Fruit fly (Drosophila melanogaster) whole organism, embryonic: ENCODE measurements around the gene Tcs6.

Experiments used
- Atf6 ChIP-seq: fragments of 200-800 bp; sonication (Bioruptor generic); IDR thresholded peaks from 2 replicates; pipeline ENCODE4 v1.3.6; 2022; ENCODE audit warnings: missing biosample characterization, missing genetic modification characterization
- B-H1 ChIP-seq: fragments of 200-800 bp; sonication (Bioruptor generic); IDR thresholded peaks from 3 replicates; pipeline ENCODE4 v1.3.6; 2022; ENCODE audit warnings: missing biosample characterization, missing genetic modification characterization
- CG11093 ChIP-seq: fragments of 200-800 bp; sonication (Bioruptor generic); IDR thresholded peaks from 3 replicates; pipeline ENCODE4 v1.3.6; 2022; ENCODE audit warnings: missing biosample characterization, missing genetic modification characterization
- CG11696 ChIP-seq: fragments of 200-800 bp; sonication (Bioruptor generic); IDR thresholded peaks from 2 replicates; pipeline ENCODE4 v1.3.6; 2022; ENCODE audit warnings: missing biosample characterization, missing genetic modification characterization
- CG12236 ChIP-seq: fragments of 200-800 bp; sonication (Bioruptor generic); optimal IDR thresholded peaks from 2 replicates; lab custom pipeline; 2016; ENCODE audit warnings: missing biosample characterization, missing genetic modification characterization
- CG14014 ChIP-seq: fragments of 200-800 bp; sonication (Bioruptor generic); IDR thresholded peaks from 2 replicates; pipeline ENCODE4 v1.3.6; 2022; ENCODE audit warnings: missing biosample characterization, missing genetic modification characterization
- CG14050 ChIP-seq: fragments of 200-800 bp; sonication (Bioruptor generic); IDR thresholded peaks from 3 replicates; pipeline ENCODE4 v1.3.6; 2022; ENCODE audit warnings: missing biosample characterization, missing genetic modification characterization
- CG1529 ChIP-seq: fragments of 200-800 bp; sonication (Bioruptor generic); optimal IDR thresholded peaks from 3 replicates; lab custom pipeline; 2018; ENCODE audit warnings: missing biosample characterization, missing genetic modification characterization
- CG1647 ChIP-seq: fragments of 200-800 bp; sonication (Bioruptor generic); optimal IDR thresholded peaks from 3 replicates; lab custom pipeline; 2016; ENCODE audit warnings: missing biosample characterization, missing genetic modification characterization
- CG17802 ChIP-seq: fragments of 200-800 bp; sonication (Bioruptor generic); optimal IDR thresholded peaks from 2 replicates; lab custom pipeline; 2018; ENCODE audit warnings: missing biosample characterization, mild to moderate bottlenecking, missing genetic modification characterization, moderate library complexity
- CG2120 ChIP-seq: fragments of 200-800 bp; sonication (Bioruptor generic); optimal IDR thresholded peaks from 3 replicates; lab custom pipeline; 2016; ENCODE audit warnings: missing biosample characterization, missing genetic modification characterization
- CG30020 ChIP-seq: fragments of 200-800 bp; optimal IDR thresholded peaks from 2 replicates; lab custom pipeline; 2019; ENCODE audit warnings: missing biosample characterization, mild to moderate bottlenecking, missing genetic modification characterization, moderate library complexity
- CG31224 ChIP-seq: fragments of 200-800 bp; sonication (Bioruptor generic); IDR thresholded peaks from 2 replicates; pipeline ENCODE4 v1.3.6; 2022; ENCODE audit warnings: missing biosample characterization, missing genetic modification characterization
- CG3847 ChIP-seq: fragments of 200-800 bp; sonication (Bioruptor generic); IDR thresholded peaks from 2 replicates; pipeline ENCODE4 v1.3.6; 2022; ENCODE audit warnings: missing biosample characterization, missing genetic modification characterization
- CG7372 ChIP-seq: fragments of 200-800 bp; sonication (Bioruptor generic); IDR thresholded peaks from 2 replicates; pipeline ENCODE4 v1.3.6; 2022; ENCODE audit warnings: missing biosample characterization, missing genetic modification characterization
- CG8290 ChIP-seq, 3 experiments: fragments of 200-800 bp; sonication (Bioruptor generic); optimal IDR thresholded peaks; 2 replicates each; lab custom pipeline; 2016 to 2019; ENCODE audit warnings: missing biosample characterization in 3 of 3, missing genetic modification characterization in 3 of 3, mild to moderate bottlenecking in 2 of 3, moderate library complexity in 1 of 3
- CG8765 ChIP-seq: fragments of 200-800 bp; sonication (Bioruptor generic); IDR thresholded peaks from 2 replicates; pipeline ENCODE4 v1.3.6; 2022; ENCODE audit warnings: missing biosample characterization, missing genetic modification characterization
- CG9727 ChIP-seq: fragments of 200-800 bp; sonication (Bioruptor generic); optimal IDR thresholded peaks from 3 replicates; lab custom pipeline; 2017; ENCODE audit warnings: missing biosample characterization, mild to moderate bottlenecking, missing genetic modification characterization
- CG9797 ChIP-seq: fragments of 200-800 bp; sonication (Bioruptor generic); optimal IDR thresholded peaks from 3 replicates; lab custom pipeline; 2018; ENCODE audit warnings: missing biosample characterization, mild to moderate bottlenecking, missing genetic modification characterization
- Dref ChIP-seq: fragments of 200-800 bp; sonication (Bioruptor generic); IDR thresholded peaks from 2 replicates; pipeline ENCODE4 v1.3.6; 2022; ENCODE audit warnings: missing biosample characterization, missing genetic modification characterization
- Hr78 ChIP-seq, 2 experiments: fragments of 200-800 bp in 1 of 2; fragments of >200 bp in 1 of 2; sonication (Bioruptor generic) in 1 of 2; optimal IDR thresholded peaks; 2 replicates each; lab custom pipeline; 2017 to 2019; ENCODE audit warnings: missing biosample characterization in 2 of 2, missing genetic modification characterization in 2 of 2, mild to moderate bottlenecking in 1 of 2, moderate library complexity in 1 of 2
- Lpt ChIP-seq: fragments of >200 bp; optimal IDR thresholded peaks from 2 replicates; lab custom pipeline; 2018; ENCODE audit warnings: missing biosample characterization, missing genetic modification characterization
- Mes4 ChIP-seq: fragments of 200-800 bp; sonication (Bioruptor generic); optimal IDR thresholded peaks from 2 replicates; lab custom pipeline; 2016; ENCODE audit warnings: missing biosample characterization, missing genetic modification characterization
- NC2α ChIP-seq: fragments of 200-800 bp; sonication (Bioruptor generic); optimal IDR thresholded peaks from 2 replicates; lab custom pipeline; 2016; ENCODE audit warnings: missing biosample characterization, missing genetic modification characterization
- NFAT ChIP-seq: fragments of 200-800 bp; sonication (Bioruptor generic); IDR thresholded peaks from 2 replicates; pipeline ENCODE4 v1.3.6; 2022; ENCODE audit warnings: missing biosample characterization, missing genetic modification characterization
- Ptx1 ChIP-seq: fragments of 200-800 bp; sonication (Bioruptor generic); IDR thresholded peaks from 2 replicates; pipeline ENCODE4 v1.3.6; 2022; ENCODE audit warnings: missing biosample characterization, missing genetic modification characterization
- Six4 ChIP-seq: fragments of 200-800 bp; sonication (Bioruptor generic); optimal IDR thresholded peaks from 2 replicates; lab custom pipeline; 2016; ENCODE audit warnings: missing biosample characterization, missing genetic modification characterization
- crol ChIP-seq: fragments of 200-800 bp; sonication (Bioruptor generic); IDR thresholded peaks from 2 replicates; pipeline ENCODE4 v1.3.6; 2022; ENCODE audit warnings: missing biosample characterization, missing genetic modification characterization
- da ChIP-seq: fragments of 200-800 bp; sonication (Bioruptor generic); optimal IDR thresholded peaks from 2 replicates; lab custom pipeline; 2016; ENCODE audit warnings: missing biosample characterization, missing genetic modification characterization
- dati ChIP-seq: fragments of 200-800 bp; sonication (Bioruptor generic); IDR thresholded peaks from 2 replicates; pipeline ENCODE4 v1.3.6; 2022; ENCODE audit warnings: missing biosample characterization, missing genetic modification characterization
- dimm ChIP-seq: fragments of 200-800 bp; sonication (Bioruptor generic); IDR thresholded peaks from 2 replicates; pipeline ENCODE4 v1.3.6; 2022; ENCODE audit warnings: missing biosample characterization, missing genetic modification characterization
- dysf ChIP-seq: fragments of 200-800 bp; sonication (Bioruptor generic); IDR thresholded peaks from 3 replicates; pipeline ENCODE4 v1.3.6; 2022; ENCODE audit warnings: missing biosample characterization, missing genetic modification characterization
- fu2 ChIP-seq: fragments of 200-800 bp; sonication (Bioruptor generic); optimal IDR thresholded peaks from 2 replicates; lab custom pipeline; 2016; ENCODE audit warnings: missing biosample characterization, missing genetic modification characterization
- gem ChIP-seq: fragments of 200-800 bp; sonication (Bioruptor generic); optimal IDR thresholded peaks from 2 replicates; lab custom pipeline; 2019; ENCODE audit warnings: missing biosample characterization, mild to moderate bottlenecking, missing genetic modification characterization, moderate library complexity
- hbn ChIP-seq: fragments of 200-800 bp; sonication (Bioruptor generic); IDR thresholded peaks from 2 replicates; pipeline ENCODE4 v1.3.6; 2022; ENCODE audit warnings: missing biosample characterization, missing genetic modification characterization; ENCODE audit not compliant: partially characterized antibody
- her ChIP-seq: fragments of 200-800 bp; sonication (Bioruptor generic); optimal IDR thresholded peaks from 2 replicates; lab custom pipeline; 2016; ENCODE audit warnings: missing biosample characterization, missing genetic modification characterization
- knrl ChIP-seq: fragments of 200-800 bp; sonication (Bioruptor generic); IDR thresholded peaks from 3 replicates; pipeline ENCODE4 v1.3.6; 2022; ENCODE audit warnings: missing biosample characterization, missing genetic modification characterization; ENCODE audit not compliant: partially characterized antibody
- lmd ChIP-seq: fragments of 200-800 bp; sonication (Bioruptor generic); IDR thresholded peaks from 2 replicates; pipeline ENCODE4 v1.3.6; 2022; ENCODE audit warnings: missing biosample characterization, missing genetic modification characterization
- nerfin-2 ChIP-seq: fragments of 200-800 bp; sonication (Bioruptor generic); IDR thresholded peaks from 2 replicates; pipeline ENCODE4 v1.3.6; 2022; ENCODE audit warnings: missing biosample characterization, missing genetic modification characterization; ENCODE audit not compliant: partially characterized antibody
- nom ChIP-seq: fragments of 200-800 bp; sonication (Bioruptor generic); optimal IDR thresholded peaks from 2 replicates; lab custom pipeline; 2017; ENCODE audit warnings: missing biosample characterization, missing genetic modification characterization, mild to moderate bottlenecking, moderate library complexity, missing genetic modification reagents
- onecut ChIP-seq: fragments of 200-800 bp; sonication (Bioruptor generic); IDR thresholded peaks from 2 replicates; pipeline ENCODE4 v1.3.6; 2022; ENCODE audit warnings: missing biosample characterization, missing genetic modification characterization
- scrt ChIP-seq: fragments of 200-800 bp; sonication (Bioruptor generic); optimal IDR thresholded peaks from 2 replicates; lab custom pipeline; 2018; ENCODE audit warnings: missing biosample characterization, mild to moderate bottlenecking, missing genetic modification characterization, moderate library complexity
- sens-2 ChIP-seq: fragments of 200-800 bp; sonication (Bioruptor generic); IDR thresholded peaks from 2 replicates; pipeline ENCODE4 v1.3.6; 2022; ENCODE audit warnings: missing biosample characterization, missing genetic modification characterization
- sima ChIP-seq: fragments of 200-800 bp; sonication (Bioruptor generic); optimal IDR thresholded peaks from 2 replicates; lab custom pipeline; 2016; ENCODE audit warnings: missing biosample characterization, missing genetic modification characterization
- so ChIP-seq: fragments of 200-800 bp; sonication (Bioruptor generic); IDR thresholded peaks from 3 replicates; pipeline ENCODE4 v1.3.6; 2022; ENCODE audit warnings: missing biosample characterization, missing genetic modification characterization
- tin ChIP-seq: fragments of 200-800 bp; sonication (Bioruptor generic); optimal IDR thresholded peaks from 3 replicates; lab custom pipeline; 2016; ENCODE audit warnings: missing biosample characterization, missing genetic modification characterization
- wek ChIP-seq: fragments of 200-800 bp; sonication (Bioruptor generic); optimal IDR thresholded peaks from 3 replicates; lab custom pipeline; 2018; ENCODE audit warnings: missing biosample characterization, mild to moderate bottlenecking, missing genetic modification characterization, moderate library complexity
- zf30C ChIP-seq: fragments of 200-800 bp; sonication (Bioruptor generic); optimal IDR thresholded peaks from 3 replicates; lab custom pipeline; 2018; ENCODE audit warnings: missing biosample characterization, mild to moderate bottlenecking, missing genetic modification characterization

Gene Tcs6

DNA sequence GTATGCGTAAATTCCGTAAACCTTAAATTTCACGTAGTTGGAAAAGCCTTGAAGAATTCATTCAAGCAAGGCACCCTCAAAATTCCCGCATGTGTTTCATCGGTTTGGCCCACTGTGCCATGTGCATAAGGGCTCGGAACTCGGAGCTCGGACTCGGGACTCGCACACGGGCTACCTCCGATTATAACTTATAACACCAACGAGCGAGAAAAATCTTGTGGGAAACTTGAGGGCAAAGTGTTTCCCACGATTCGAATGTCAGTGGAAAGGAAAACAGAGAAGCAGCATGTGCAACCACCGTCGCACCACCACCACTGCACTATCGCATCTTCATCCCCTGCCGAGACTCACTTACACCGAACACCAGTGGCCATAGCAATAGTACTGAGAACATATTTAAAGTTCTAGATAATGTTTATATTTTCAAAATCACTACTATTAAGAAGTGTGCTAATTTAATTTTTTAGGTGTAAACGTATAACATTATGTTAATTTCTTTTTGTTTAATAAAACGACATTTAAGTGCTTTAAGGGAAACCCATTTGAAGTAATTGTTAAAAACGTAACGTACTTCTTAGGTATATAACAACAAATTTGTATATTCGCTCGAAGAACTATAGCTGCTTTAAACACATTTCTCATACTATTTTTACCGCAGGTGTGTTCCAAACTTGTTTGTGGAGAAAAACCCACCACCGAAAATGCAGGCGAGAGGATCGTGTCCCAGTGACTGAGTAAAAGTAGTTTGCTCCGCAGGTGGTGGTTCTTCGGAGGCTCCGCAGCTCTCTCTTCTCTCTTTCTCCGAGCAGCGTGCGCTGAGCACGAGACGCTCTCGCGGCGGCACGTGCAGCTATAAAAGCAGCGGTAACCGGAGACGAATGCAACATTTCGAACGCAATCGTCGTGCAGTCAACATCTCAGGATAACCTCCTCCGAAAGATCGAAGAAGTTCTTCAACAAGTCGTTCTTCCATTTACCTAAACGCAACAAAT is 21.6 kb downstream of the Tcs6 start (continued):
- TF ChIP-seq crol (GFP tag; lab: Robert Waterston, UW) (no peak), NC2α (peak; percentile 12), dysf (GFP tag; lab: Robert Waterston, UW) (peak; percentile 74; the same call in 2 of the 3 replicates), B-H1 (GFP tag; lab: Robert Waterston, UW) (no peak), Hr78 (GFP tag; optimal IDR thresholded peaks at IDR 0.05; lab: Kevin White, UChicago) (peak in 1 of 2 experiments; percentile 92), CG14014 (no peak), CG2120 (GFP tag; lab: Kevin White, UChicago) (no peak), CG9797 (peak; percentile 49), CG11093 (GFP tag; lab: Robert Waterston, UW) (peak; percentile 63), CG1647 (GFP tag; lab: Kevin White, UChicago) (no peak), Ptx1 (peak; percentile 71), Atf6 (GFP tag; lab: Robert Waterston, UW) (no peak), nom (GFP tag; lab: Kevin White, UChicago) (peak; percentile 90), CG12236 (peak; percentile 83), CG1529 (GFP tag; lab: Kevin White, UChicago) (peak; percentile 96), onecut (GFP tag; lab: Robert Waterston, UW) (peak; percentile 83), nerfin-2 (GFP tag; lab: Robert Waterston, UW) (no peak), CG7372 (GFP tag; lab: Robert Waterston, UW) (0 out of 2 replicates have a peak, but pooled peaks have one; percentile 13), Mes4 (GFP tag; lab: Kevin White, UChicago) (peak; percentile 79), CG30020 (tag; lab: Kevin White, UChicago) (peak; percentile 88), wek (GFP tag; lab: Kevin White, UChicago) (peak; percentile 7), CG3847 (GFP tag; lab: Robert Waterston, UW) (no peak), CG8765 (peak; percentile 48), dimm (no peak), sima (GFP tag; lab: Kevin White, UChicago) (no peak), lmd (GFP tag; lab: Robert Waterston, UW) (no peak; the same call in 1 of the 2 replicates), sens-2 (GFP tag; lab: Robert Waterston, UW) (0 out of 2 replicates have a peak, but pooled peaks have one; percentile 35), CG17802 (tag; lab: Kevin White, UChicago) (peak; percentile 64), CG11696 (GFP tag; lab: Robert Waterston, UW) (peak; percentile 98), gem (tag; lab: Kevin White, UChicago) (peak; percentile 96), tin (GFP tag; lab: Kevin White, UChicago) (peak; percentile 77), knrl (GFP tag; lab: Robert Waterston, UW) (0 out of 3 replicates have a peak, but pooled peaks have one; percentile 16), NFAT (GFP tag; lab: Robert Waterston, UW) (no peak), scrt (GFP tag; lab: Kevin White, UChicago) (peak; percentile 36), CG9727 (GFP tag; lab: Kevin White, UChicago) (peak; percentile 98), Lpt (GFP tag; lab: Kevin White, UChicago) (no peak), CG31224 (GFP tag; lab: Robert Waterston, UW) (no peak), CG14050 (GFP tag; lab: Robert Waterston, UW) (no peak), Dref (GFP tag; lab: Robert Waterston, UW) (no peak), CG8290 (GFP tag; optimal IDR thresholded peaks at IDR 0.05; lab: Kevin White, UChicago) (peak; percentile 88), CG8290 (tag; optimal IDR thresholded peaks at IDR 0.05; lab: Kevin White, UChicago) (peak in 1 of 2 experiments; percentile 97), her (peak; percentile 26), da (GFP tag; lab: Kevin White, UChicago) (peak; percentile 22), dati (no peak), Six4 (GFP tag; lab: Kevin White, UChicago) (peak; percentile 74), fu2 (GFP tag; lab: Kevin White, UChicago) (no peak), hbn (GFP tag; lab: Robert Waterston, UW) (0 out of 2 replicates have a peak, but pooled peaks have one; percentile 25), so (GFP tag; lab: Robert Waterston, UW) (peak; percentile 45; the same call in 1 of the 3 replicates), zf30C (GFP tag; lab: Kevin White, UChicago) (no peak)
